Worm (Caenorhabditis elegans) whole organism, late embryonic: ENCODE measurements around the gene F36G9.15.

ENCODE experiments used
- ceh-14 ChIP-seq: sonication (generic microtip); optimal IDR thresholded peaks from 2 replicates; lab custom pipeline; 2016; ENCODE audit warnings: missing genotype, missing genetic modification characterization, missing compliant biosample characterization
- ceh-19 ChIP-seq: fragments of 200-800 bp; sonication (Bioruptor generic); optimal IDR thresholded peaks from 2 replicates; lab custom pipeline; 2018; ENCODE audit warnings: mild to moderate bottlenecking, missing genetic modification characterization, missing compliant biosample characterization
- ceh-45 ChIP-seq: fragments of 200-800 bp; sonication (Bioruptor generic); IDR thresholded peaks from 2 replicates; pipeline ENCODE4 v1.3.6; 2022; ENCODE audit warnings: missing genetic modification reagents, missing genetic modification characterization, missing compliant biosample characterization
- ceh-9 ChIP-seq: sonication (generic microtip); optimal IDR thresholded peaks from 2 replicates; lab custom pipeline; 2016; ENCODE audit warnings: mild to moderate bottlenecking, missing genetic modification characterization, inconsistent platforms, missing compliant biosample characterization
- elt-4 ChIP-seq: sonication (generic microtip); optimal IDR thresholded peaks from 2 replicates; lab custom pipeline; 2016; ENCODE audit warnings: missing genetic modification characterization, missing compliant biosample characterization
- hlh-13 ChIP-seq: fragments of 200-800 bp; sonication (Bioruptor generic); optimal IDR thresholded peaks from 2 replicates; lab custom pipeline; 2018; ENCODE audit warnings: mild to moderate bottlenecking, missing genetic modification characterization, missing compliant biosample characterization
- pha-4 ChIP-seq: fragments of 150-350 bp; optimal IDR thresholded peaks from 2 replicates; lab custom pipeline; 2018; ENCODE audit warnings: missing biosample characterization, missing genetic modification reagents, missing genetic modification characterization
- sox-4 ChIP-seq: sonication (generic microtip); optimal IDR thresholded peaks from 2 replicates; lab custom pipeline; 2017; ENCODE audit warnings: mild to moderate bottlenecking, missing genetic modification characterization, inconsistent platforms, missing compliant biosample characterization

DNA sequence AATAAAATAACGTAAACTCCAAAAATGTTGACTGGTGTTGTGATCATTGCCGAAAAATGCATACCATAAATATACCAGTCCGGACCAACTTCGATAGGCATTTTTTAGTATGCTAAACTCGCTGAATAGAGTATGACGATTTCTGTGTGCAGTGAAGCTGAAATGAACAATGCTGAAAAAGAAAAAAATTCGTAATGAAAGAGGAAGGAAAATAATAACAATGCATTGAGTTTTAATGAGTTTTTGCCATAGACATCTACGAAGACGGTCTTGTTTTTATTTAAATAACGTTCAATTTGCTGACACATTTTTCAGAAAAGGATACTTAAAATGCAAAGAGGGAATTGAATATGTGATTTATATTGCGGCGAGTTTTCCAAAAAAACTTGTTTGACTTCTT, 20.4 kb downstream of the F36G9.15 start, which contains the start of gene sri-1:
- no peak for TF ChIP-seq ceh-14 (tag; lab: Kevin White, UChicago)
- TF ChIP-seq hlh-13 = no peak
- no peak for TF ChIP-seq ceh-9
- no peak for TF ChIP-seq sox-4 (tag; lab: Kevin White, UChicago)
- no peak for TF ChIP-seq elt-4 (tag; lab: Kevin White, UChicago)
- TF ChIP-seq pha-4 (tag; lab: Kevin White, UChicago) = no peak
- TF ChIP-seq ceh-45 = no peak
- no peak for TF ChIP-seq ceh-19
